Fruit fly (Drosophila melanogaster) whole organism: ENCODE data around the gene GatB.

Experiments used
- CG8478 ChIP-seq: fragments of >200 bp; optimal IDR thresholded peaks from 2 replicates; lab custom pipeline; 2018; ENCODE audit warnings: inconsistent platforms
- Dll ChIP-seq: fragments of >200 bp; optimal IDR thresholded peaks from 2 replicates; lab custom pipeline; 2017
- EcR ChIP-seq, 2 experiments: fragments of >200 bp; optimal IDR thresholded peaks; 2 replicates each; lab custom pipeline; 2017; ENCODE audit warnings: missing biosample characterization in 2 of 2, missing genetic modification characterization in 2 of 2, missing genetic modification reagents in 2 of 2
- pan ChIP-seq: fragments of >200 bp; optimal IDR thresholded peaks from 2 replicates; lab custom pipeline; 2017
- psq ChIP-seq: fragments of >200 bp; optimal IDR thresholded peaks from 2 replicates; lab custom pipeline; 2017
- usp ChIP-seq: fragments of >200 bp; optimal IDR thresholded peaks from 2 replicates; lab custom pipeline; 2017; ENCODE audit warnings: missing biosample characterization, missing genetic modification characterization, mixed read lengths

The GatB gene

dm6 chr3R:24116180-24116579 lies 13.9 kb downstream of the GatB start, which contains the start of gene CG13607:
TSS of gene CG13607 (minus strand) at chr3R:24116322.
- TF ChIP-seq pan (lab: Kevin White, UChicago) (no peak), EcR (GFP tag; optimal IDR thresholded peaks at IDR 0.05; lab: Kevin White, UChicago) (no peak), psq (lab: Kevin White, UChicago) (no peak), Dll (lab: Kevin White, UChicago) (no peak)

- TF ChIP-seq CG8478 (lab: Kevin White, UChicago) = no peak
- TF ChIP-seq psq (lab: Kevin White, UChicago) = no peak
- TF ChIP-seq usp = no peak
- TF ChIP-seq EcR (GFP tag; optimal IDR thresholded peaks at IDR 0.05; lab: Kevin White, UChicago) = no peak
- TF ChIP-seq pan (lab: Kevin White, UChicago) = no peak
- TF ChIP-seq Dll (lab: Kevin White, UChicago) = no peak
Observed at dm6 chr3R:24113070-24113385, 17.0 kb downstream of the GatB start, which contains the start of gene Root. TSS of gene Root (plus strand) at chr3R:24113286.

dm6 chr3R:24112320-24113069 lies 17.6 kb downstream of the GatB start, which contains the start of gene CG13605:
TSS of gene CG13605 (minus strand) at chr3R:24112389.
- no peak for TF ChIP-seq psq (lab: Kevin White, UChicago)
- no peak for TF ChIP-seq usp
- TF ChIP-seq EcR (GFP tag; optimal IDR thresholded peaks at IDR 0.05; lab: Kevin White, UChicago) = no peak
- TF ChIP-seq CG8478 (lab: Kevin White, UChicago) = no peak
- no peak for TF ChIP-seq pan (lab: Kevin White, UChicago)
- no peak for TF ChIP-seq Dll (lab: Kevin White, UChicago)

DNA sequence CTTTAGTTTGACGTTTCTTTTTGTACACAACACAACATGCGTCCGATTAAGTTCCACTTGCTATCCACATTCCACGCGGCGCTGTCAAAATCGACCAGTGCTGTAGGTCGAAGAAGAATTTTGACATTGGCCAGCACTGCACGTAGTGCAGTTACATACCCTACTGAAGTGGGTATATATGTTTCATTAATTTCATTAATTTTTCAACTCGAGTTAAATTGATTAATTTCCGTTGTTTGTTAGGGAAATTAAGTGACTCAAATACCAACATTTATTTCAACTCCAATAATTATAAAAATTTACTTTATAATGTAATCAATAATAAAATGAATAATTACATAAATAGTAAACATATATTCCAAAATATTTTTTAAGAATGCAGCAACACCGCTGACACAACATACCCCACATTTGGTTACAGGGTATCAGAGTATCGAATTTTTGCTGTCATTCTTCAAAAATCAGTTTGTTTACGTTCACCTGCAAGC lies 21.1 kb downstream of the GatB start, which contains the start of the genes eIF4EHP and CG18428:
eIF4EHP (minus strand) TSS at position 59 of the 488 bp plus-strand sequence.
CG18428 (plus strand) TSS at position 435 of the 488 bp plus-strand sequence.
- TF ChIP-seq pan (lab: Kevin White, UChicago) = peak; percentile 96
- TF ChIP-seq usp = no peak

- no peak for TF ChIP-seq pan (lab: Kevin White, UChicago)
- TF ChIP-seq CG8478 (lab: Kevin White, UChicago) = no peak
- no peak for TF ChIP-seq EcR (GFP tag; optimal IDR thresholded peaks at IDR 0.05; lab: Kevin White, UChicago)
- TF ChIP-seq psq (lab: Kevin White, UChicago) = no peak
- no peak for TF ChIP-seq usp
- no peak for TF ChIP-seq Dll (lab: Kevin White, UChicago)
Observed at dm6 chr3R:24106879-24107441, 23.1 kb downstream of the GatB start, which contains the start of gene CG10694. TSS of gene CG10694 (plus strand) at chr3R:24107391.

DNA sequence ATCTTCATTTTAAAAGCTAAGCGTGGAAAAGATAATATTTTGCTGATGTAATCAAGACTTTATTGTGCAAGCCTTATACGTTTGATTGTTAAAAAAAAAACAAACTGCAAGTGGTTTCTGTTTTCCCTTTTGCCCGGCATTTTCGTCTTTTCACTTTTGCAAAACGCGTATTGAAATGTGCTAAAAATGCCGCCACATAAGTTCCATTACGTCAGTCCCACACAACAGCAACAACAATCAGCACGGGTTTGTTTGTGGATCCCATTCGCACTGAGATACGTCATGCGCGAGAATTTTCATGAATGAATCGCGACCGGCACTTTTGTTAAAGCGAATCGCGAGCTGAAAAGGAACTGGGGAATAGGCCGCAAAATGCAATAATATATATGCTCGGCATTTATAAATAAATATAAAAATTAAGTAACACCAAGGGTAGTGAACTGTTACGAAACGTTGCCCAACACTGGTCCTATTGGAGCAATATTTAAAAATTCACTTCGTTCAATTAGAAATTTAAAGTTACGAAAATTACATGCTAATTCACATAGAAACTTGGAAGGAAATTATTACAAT lies 23.9 kb downstream of the GatB start:
- TF ChIP-seq pan (lab: Kevin White, UChicago) = no peak
- TF ChIP-seq Dll (lab: Kevin White, UChicago) = no peak
- no peak for TF ChIP-seq EcR (GFP tag; optimal IDR thresholded peaks at IDR 0.05; lab: Kevin White, UChicago)
- TF ChIP-seq psq (lab: Kevin White, UChicago) = no peak
- no peak for TF ChIP-seq CG8478 (lab: Kevin White, UChicago)
- no peak for TF ChIP-seq usp

- no peak for TF ChIP-seq Dll (lab: Kevin White, UChicago)
- no peak for TF ChIP-seq pan (lab: Kevin White, UChicago)
- TF ChIP-seq usp = no peak
- no peak for TF ChIP-seq psq (lab: Kevin White, UChicago)
- no peak for TF ChIP-seq CG8478 (lab: Kevin White, UChicago)
- TF ChIP-seq EcR (GFP tag; optimal IDR thresholded peaks at IDR 0.05; lab: Kevin White, UChicago) = no peak
Observed at dm6 chr3R:24105312-24105902, 24.6 kb downstream of the GatB start, which contains the start of gene Syx1A. TSS of gene Syx1A (minus strand) at chr3R:24105763.

dm6 chr3R:24104471-24105311 lies 25.4 kb downstream of the GatB start:
- no peak for TF ChIP-seq usp
- no peak for TF ChIP-seq CG8478 (lab: Kevin White, UChicago)
- TF ChIP-seq psq (lab: Kevin White, UChicago) = no peak
- TF ChIP-seq EcR (GFP tag; optimal IDR thresholded peaks at IDR 0.05; lab: Kevin White, UChicago) = no peak
- TF ChIP-seq Dll (lab: Kevin White, UChicago) = no peak

dm6 chr3R:24103708-24104107 lies 26.3 kb downstream of the GatB start:
- TF ChIP-seq CG8478 (lab: Kevin White, UChicago) (no peak), pan (lab: Kevin White, UChicago) (no peak), psq (lab: Kevin White, UChicago) (no peak), Dll (lab: Kevin White, UChicago) (no peak), EcR (GFP tag; optimal IDR thresholded peaks at IDR 0.05; lab: Kevin White, UChicago) (no peak), usp (no peak)

dm6 chr3R:24102387-24102786 lies 27.7 kb downstream of the GatB start:
- TF ChIP-seq CG8478 (lab: Kevin White, UChicago) (no peak), Dll (lab: Kevin White, UChicago) (no peak), EcR (GFP tag; optimal IDR thresholded peaks at IDR 0.05; lab: Kevin White, UChicago) (no peak), usp (no peak), psq (lab: Kevin White, UChicago) (no peak), pan (lab: Kevin White, UChicago) (no peak)
